Worm (Caenorhabditis elegans): ENCODE results near the gene srg-4.

The srg-4 gene

DNA sequence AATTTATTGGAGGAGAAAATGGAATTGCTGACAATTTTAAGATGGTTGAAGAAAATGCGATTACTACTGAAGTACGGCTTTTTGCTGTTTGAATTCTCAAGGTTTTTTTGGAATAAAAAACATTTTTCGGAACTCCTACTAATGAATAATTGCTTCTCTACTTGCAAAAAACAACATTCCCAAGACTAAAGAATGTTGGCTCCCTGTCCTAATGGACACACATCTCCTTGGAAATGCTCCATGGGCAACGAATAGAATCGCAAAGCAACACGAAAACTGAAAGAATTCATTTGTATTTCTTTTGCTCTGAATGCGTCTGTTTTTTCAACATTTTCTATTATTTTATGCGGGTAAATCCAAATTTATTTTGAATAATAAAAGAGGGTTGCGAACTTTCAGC is 11.0 kb upstream of the srg-4 start, which contains the start of gene C18F10.2:
C18F10.2 (plus strand) TSS at position 301 of the 400 bp plus-strand sequence.
- TF ChIP-seq zip-8 (tag; optimal IDR thresholded peaks at IDR 0.05) (no peak), unc-39 (tag; optimal IDR thresholded peaks at IDR 0.05) (no peak), elt-3 (tag; optimal IDR thresholded peaks at IDR 0.05) (no peak), ceh-83 (GFP tag; optimal IDR thresholded peaks at IDR 0.05) (no peak), lsy-2 (tag; optimal IDR thresholded peaks at IDR 0.05) (no peak), nhr-76 (tag; optimal IDR thresholded peaks at IDR 0.05) (no peak), ceh-39 (tag; optimal IDR thresholded peaks at IDR 0.05) (no peak), hlh-1 (tag; optimal IDR thresholded peaks at IDR 0.05) (no peak), mep-1 (tag; optimal IDR thresholded peaks at IDR 0.05) (no peak), mls-2 (tag; optimal IDR thresholded peaks at IDR 0.05) (no peak), M03D4.4 (tag; optimal IDR thresholded peaks at IDR 0.05) (no peak), nhr-28 (tag; optimal IDR thresholded peaks at IDR 0.05) (no peak), nhr-12 (tag; optimal IDR thresholded peaks at IDR 0.05) (no peak), lin-13 (tag; optimal IDR thresholded peaks at IDR 0.05) (no peak), ham-2 (GFP tag; optimal IDR thresholded peaks at IDR 0.05) (no peak), nhr-2 (tag; optimal IDR thresholded peaks at IDR 0.05) (no peak), flh-1 (GFP tag; optimal IDR thresholded peaks at IDR 0.05) (no peak), ces-1 (GFP tag; optimal IDR thresholded peaks at IDR 0.05) (no peak), unc-62 (GFP tag; optimal IDR thresholded peaks at IDR 0.05) (no peak)

- TF ChIP-seq sptf-1 (tag; optimal IDR thresholded peaks at IDR 0.05) = no peak
- TF ChIP-seq unc-120 (tag; optimal IDR thresholded peaks at IDR 0.05; ENCODE audit: poor library complexity, severe bottlenecking) = no peak
- TF ChIP-seq blmp-1 (tag; optimal IDR thresholded peaks at IDR 0.05) = no peak
- no peak for TF ChIP-seq ceh-43 (GFP tag; optimal IDR thresholded peaks at IDR 0.05)
- no peak for TF ChIP-seq ceh-83 (GFP tag; optimal IDR thresholded peaks at IDR 0.05)
- TF ChIP-seq unc-39 (tag; optimal IDR thresholded peaks at IDR 0.05) = no peak
- TF ChIP-seq lsy-2 (tag; optimal IDR thresholded peaks at IDR 0.05) = no peak
- TF ChIP-seq cnd-1 (tag; optimal IDR thresholded peaks at IDR 0.05) = no peak
- TF ChIP-seq lin-32 (GFP tag; optimal IDR thresholded peaks at IDR 0.05) = no peak
Observed at ce11 chrIII:6270277-6270676, 8.4 kb upstream of the srg-4 start, which contains the start of gene srg-3. srg-3 (minus strand) TSS chrIII:6270377.

ce11 chrIII:6268061-6268460 is 6.2 kb upstream of the srg-4 start, which contains the start of gene srg-7:
srg-7 (minus strand) TSS chrIII:6268161.
- TF ChIP-seq drap-1 (GFP tag; optimal IDR thresholded peaks at IDR 0.05) = no peak
- TF ChIP-seq M03D4.4 (tag; optimal IDR thresholded peaks at IDR 0.05) = no peak

DNA sequence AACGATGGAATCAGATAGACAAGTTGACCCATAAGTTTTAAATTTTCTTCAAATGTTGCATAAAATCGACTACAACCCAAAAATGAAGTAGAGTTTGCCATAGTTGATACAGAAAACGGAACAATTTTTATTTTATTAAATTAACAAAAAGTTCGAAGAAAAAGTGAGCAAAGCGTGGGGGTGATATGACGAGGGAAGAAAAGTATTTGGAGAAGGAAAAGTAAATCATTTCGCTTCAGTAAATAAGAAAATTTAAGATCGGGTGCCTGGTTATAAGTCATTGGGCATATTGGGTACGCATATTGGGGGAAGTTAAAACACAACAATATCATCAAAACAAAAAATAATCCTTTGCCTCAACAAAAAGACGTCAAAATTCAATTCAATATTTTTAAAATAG is 4.0 kb upstream of the srg-4 start, which contains the start of gene srg-6:
srg-6 (minus strand) TSS at position 101 of the 400 bp plus-strand sequence.
- no peak for TF ChIP-seq unc-62 (GFP tag; optimal IDR thresholded peaks at IDR 0.05)
- TF ChIP-seq zip-8 (tag; optimal IDR thresholded peaks at IDR 0.05) = no peak
- no peak for TF ChIP-seq mep-1 (tag; optimal IDR thresholded peaks at IDR 0.05)
- no peak for TF ChIP-seq lin-13 (tag; optimal IDR thresholded peaks at IDR 0.05)
- TF ChIP-seq lin-32 (GFP tag; optimal IDR thresholded peaks at IDR 0.05) = no peak
- no peak for TF ChIP-seq hlh-1 (tag; optimal IDR thresholded peaks at IDR 0.05)
- no peak for TF ChIP-seq bed-3 (GFP tag; optimal IDR thresholded peaks at IDR 0.05)
- no peak for TF ChIP-seq lsy-2 (tag; optimal IDR thresholded peaks at IDR 0.05)
- no peak for TF ChIP-seq blmp-1 (tag; optimal IDR thresholded peaks at IDR 0.05)
- TF ChIP-seq pha-4 (tag; optimal IDR thresholded peaks at IDR 0.05) = no peak
- TF ChIP-seq sem-2 (GFP tag; optimal IDR thresholded peaks at IDR 0.05) = no peak
- TF ChIP-seq mab-5 (tag; optimal IDR thresholded peaks at IDR 0.05) = no peak
- no peak for TF ChIP-seq M03D4.4 (tag; optimal IDR thresholded peaks at IDR 0.05)
- TF ChIP-seq ztf-11 (tag; optimal IDR thresholded peaks at IDR 0.05) = no peak
- no peak for TF ChIP-seq ceh-43 (GFP tag; optimal IDR thresholded peaks at IDR 0.05)
- TF ChIP-seq ceh-83 (GFP tag; optimal IDR thresholded peaks at IDR 0.05) = no peak
- TF ChIP-seq drap-1 (GFP tag; optimal IDR thresholded peaks at IDR 0.05) = no peak

- no peak for TF ChIP-seq ces-1 (GFP tag; optimal IDR thresholded peaks at IDR 0.05)
- no peak for TF ChIP-seq lsy-2 (tag; optimal IDR thresholded peaks at IDR 0.05)
- TF ChIP-seq elt-1 (tag; optimal IDR thresholded peaks at IDR 0.05; ENCODE audit: borderline replicate concordance, insufficient read depth) = no peak
- TF ChIP-seq hlh-1 (tag; optimal IDR thresholded peaks at IDR 0.05) = no peak
- no peak for TF ChIP-seq sptf-1 (tag; optimal IDR thresholded peaks at IDR 0.05)
- no peak for TF ChIP-seq lin-13 (tag; optimal IDR thresholded peaks at IDR 0.05)
- TF ChIP-seq M03D4.4 (tag; optimal IDR thresholded peaks at IDR 0.05) = no peak
- TF ChIP-seq ztf-11 (tag; optimal IDR thresholded peaks at IDR 0.05) = no peak
- no peak for TF ChIP-seq ham-2 (GFP tag; optimal IDR thresholded peaks at IDR 0.05)
- no peak for TF ChIP-seq nhr-76 (tag; optimal IDR thresholded peaks at IDR 0.05)
- TF ChIP-seq mab-5 (tag; optimal IDR thresholded peaks at IDR 0.05) = no peak
- TF ChIP-seq lin-32 (GFP tag; optimal IDR thresholded peaks at IDR 0.05) = no peak
- TF ChIP-seq pha-4 (tag; optimal IDR thresholded peaks at IDR 0.05) = no peak
- TF ChIP-seq snpc-4 (tag; optimal IDR thresholded peaks at IDR 0.05) = no peak
- TF ChIP-seq tbx-8 (GFP tag; optimal IDR thresholded peaks at IDR 0.05) = no peak
- no peak for TF ChIP-seq bed-3 (GFP tag; optimal IDR thresholded peaks at IDR 0.05)
- TF ChIP-seq sem-2 (GFP tag; optimal IDR thresholded peaks at IDR 0.05) = no peak
- TF ChIP-seq zip-8 (tag; optimal IDR thresholded peaks at IDR 0.05) = no peak
Observed at ce11 chrIII:6264447-6264846, 2.6 kb upstream of the srg-4 start, which contains the start of gene srg-5. srg-5 (minus strand) TSS chrIII:6264547.
